Fruit fly (Drosophila melanogaster): ENCODE measurements around the gene Tango10.

Tango10 gene

DNA sequence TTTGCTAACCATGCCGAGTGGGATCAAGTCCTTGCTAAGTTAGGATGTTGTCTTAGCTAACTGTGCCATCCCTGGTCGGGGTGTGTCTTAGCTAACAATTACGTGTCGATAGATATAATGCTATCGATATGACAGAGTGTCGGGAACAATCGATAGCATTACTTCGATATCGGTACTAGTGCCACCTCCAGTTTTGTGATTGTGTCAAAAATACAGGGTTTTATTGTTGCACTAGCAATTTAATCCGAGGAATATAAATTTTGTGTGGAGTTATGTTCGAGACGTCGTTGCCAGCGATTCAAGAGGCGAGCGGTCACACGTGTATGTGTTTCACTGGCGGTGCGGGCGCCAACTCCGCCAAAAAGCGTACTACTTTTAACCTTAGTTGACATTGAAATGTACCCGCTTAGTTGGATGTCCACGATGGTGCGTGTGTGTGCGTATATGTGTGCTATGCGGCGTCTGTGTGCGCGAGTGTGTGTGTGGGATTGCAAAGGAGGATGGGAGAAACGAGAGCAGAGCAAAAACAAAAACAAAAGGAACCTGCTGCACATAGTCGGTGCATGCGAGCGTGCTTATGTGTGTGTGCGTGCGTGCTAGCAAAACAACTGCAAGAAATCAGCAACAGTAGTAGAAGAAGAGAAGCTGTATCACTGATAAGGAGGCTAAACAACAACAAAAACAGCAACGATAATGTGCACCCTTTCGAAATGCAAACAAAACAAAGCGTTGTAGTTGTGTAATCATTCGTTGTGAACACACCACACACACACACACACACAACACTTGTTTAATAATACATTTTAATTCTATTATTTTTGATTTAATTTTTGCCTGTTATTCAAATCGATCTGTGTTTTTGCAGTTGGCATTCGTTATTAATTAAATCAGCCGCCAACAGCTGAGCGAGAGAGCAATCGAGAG, 24.8 kb upstream of the Tango10 start, which contains the start of gene PhKgamma (continued):
- TF ChIP-seq CG7839 (tag; optimal IDR thresholded peaks at IDR 0.05), result no peak
- TF ChIP-seq CG9609 (GFP tag; optimal IDR thresholded peaks at IDR 0.05), result peak; percentile 9
- peak; percentile 21 for TF ChIP-seq gem (tag; optimal IDR thresholded peaks at IDR 0.05)
- TF ChIP-seq sc (optimal IDR thresholded peaks at IDR 0.05), result no peak
- no peak for TF ChIP-seq sc (GFP tag; optimal IDR thresholded peaks at IDR 0.05)
- peak; percentile 97 for TF ChIP-seq Bgb (GFP tag; IDR thresholded peaks at IDR 0.05; ENCODE audit: partially characterized antibody)
- TF ChIP-seq jing (GFP tag; optimal IDR thresholded peaks at IDR 0.05), result no peak
- TF ChIP-seq tup (GFP tag; optimal IDR thresholded peaks at IDR 0.05), result no peak
- peak; percentile 38 for TF ChIP-seq CG3847 (GFP tag; IDR thresholded peaks at IDR 0.05)
- peak; percentile 86 for TF ChIP-seq Lhr (GFP tag; optimal IDR thresholded peaks at IDR 0.05)
- TF ChIP-seq ci (GFP tag; IDR thresholded peaks at IDR 0.05), result no peak
- TF ChIP-seq CG18262 (tag; optimal IDR thresholded peaks at IDR 0.05), result no peak
- peak in 1 of 2 experiments; percentile 84 for TF ChIP-seq Pdp1 (GFP tag; optimal IDR thresholded peaks at IDR 0.05)
- TF ChIP-seq E2f2 (GFP tag; IDR thresholded peaks at IDR 0.05), result peak; percentile 59
- peak; percentile 62 for TF ChIP-seq Fer1 (GFP tag; optimal IDR thresholded peaks at IDR 0.05)
- peak; percentile 82 for TF ChIP-seq nom (GFP tag; optimal IDR thresholded peaks at IDR 0.05)
- TF ChIP-seq CG14441 (GFP tag; IDR thresholded peaks at IDR 0.05), result no peak
- peak; percentile 76 for TF ChIP-seq trem (tag; optimal IDR thresholded peaks at IDR 0.05)
- TF ChIP-seq phol (tag; optimal IDR thresholded peaks at IDR 0.05), result peak; percentile 63
- TF ChIP-seq CG18476 (GFP tag; optimal IDR thresholded peaks at IDR 0.05), result no peak
- peak; percentile 80 for TF ChIP-seq sens (GFP tag)
- TF ChIP-seq CG13894 (tag; optimal IDR thresholded peaks at IDR 0.05), result peak; percentile 81
- peak; percentile 9 for TF ChIP-seq CG7556 (GFP tag; optimal IDR thresholded peaks at IDR 0.05)
- TF ChIP-seq hbn (GFP tag; IDR thresholded peaks at IDR 0.05; ENCODE audit: partially characterized antibody), result peak; percentile 86
- TF ChIP-seq Dref (GFP tag; IDR thresholded peaks at IDR 0.05), result peak; percentile 98
- peak; percentile 74 for TF ChIP-seq CG14710 (tag; optimal IDR thresholded peaks at IDR 0.05)
- peak; percentile 70 for TF ChIP-seq stwl (tag; optimal IDR thresholded peaks at IDR 0.05)
- peak; percentile 85 for TF ChIP-seq CG34224 (GFP tag; IDR thresholded peaks at IDR 0.05; ENCODE audit: partially characterized antibody)
- 0 out of 2 replicates have a peak, but pooled peaks have one; percentile 7 for TF ChIP-seq Drgx (GFP tag; IDR thresholded peaks at IDR 0.05)
- peak; percentile 64 for TF ChIP-seq Sin3A (optimal IDR thresholded peaks at IDR 0.05)
- no peak for TF ChIP-seq Oli (tag; optimal IDR thresholded peaks at IDR 0.05)
- no peak for TF ChIP-seq otp (GFP tag; IDR thresholded peaks at IDR 0.05)
- no peak for TF ChIP-seq Gsc (GFP tag; IDR thresholded peaks at IDR 0.05)
- peak in 1 of 2 experiments; percentile 44 for TF ChIP-seq dpn (GFP tag; optimal IDR thresholded peaks at IDR 0.05)
- TF ChIP-seq Sry-δ (GFP tag; optimal IDR thresholded peaks at IDR 0.05), result peak; percentile 98
- peak; percentile 74 for TF ChIP-seq CG12659 (GFP tag; optimal IDR thresholded peaks at IDR 0.05)
- peak; percentile 79 for TF ChIP-seq CG2116 (GFP tag; optimal IDR thresholded peaks at IDR 0.05)
- TF ChIP-seq hb (GFP tag; IDR thresholded peaks at IDR 0.05; ENCODE audit: partially characterized antibody), result peak; percentile 80
- no peak for TF ChIP-seq CG7987 (GFP tag; optimal IDR thresholded peaks at IDR 0.05)
- TF ChIP-seq sqz (GFP tag; optimal IDR thresholded peaks at IDR 0.05), result no peak
- TF ChIP-seq cad (GFP tag; optimal IDR thresholded peaks at IDR 0.05), result peak; percentile 17
- peak; percentile 97 for TF ChIP-seq cg (GFP tag; optimal IDR thresholded peaks at IDR 0.05)
- peak; percentile 96 for TF ChIP-seq CG15479 (GFP tag; optimal IDR thresholded peaks at IDR 0.05)
- no peak for TF ChIP-seq da (GFP tag; optimal IDR thresholded peaks at IDR 0.05)
- no peak for TF ChIP-seq Sox100B (GFP tag; optimal IDR thresholded peaks at IDR 0.05)
- TF ChIP-seq ato (GFP tag; IDR thresholded peaks at IDR 0.05; ENCODE audit: partially characterized antibody), result peak; percentile 90
- peak; percentile 37 for TF ChIP-seq CG12155 (GFP tag; optimal IDR thresholded peaks at IDR 0.05)
- no peak for TF ChIP-seq CG4820 (GFP tag; optimal IDR thresholded peaks at IDR 0.05)
